Worm (Caenorhabditis elegans) whole organism, mixed stage, embryonic: ENCODE results near the gene lgc-56.

Experiments used
- elt-3 ChIP-seq: fragments of 150-350 bp; optimal IDR thresholded peaks from 2 replicates; lab custom pipeline; 2014; ENCODE audit warnings: missing biosample characterization, missing genetic modification characterization
- lin-32 ChIP-seq: fragments of 200-800 bp; sonication (Bioruptor generic); optimal IDR thresholded peaks from 2 replicates; lab custom pipeline; 2018; ENCODE audit warnings: mild to moderate bottlenecking, missing genetic modification characterization, missing compliant biosample characterization
- nhr-12 ChIP-seq: fragments of 150-350 bp; optimal IDR thresholded peaks from 2 replicates; lab custom pipeline; 2014; ENCODE audit warnings: missing biosample characterization, missing genetic modification characterization
- nhr-28 ChIP-seq: fragments of 150-350 bp; optimal IDR thresholded peaks from 2 replicates; lab custom pipeline; 2014; ENCODE audit warnings: missing biosample characterization, missing genetic modification characterization
- unc-62 ChIP-seq: fragments of 150-350 bp; optimal IDR thresholded peaks from 2 replicates; lab custom pipeline; 2014; ENCODE audit warnings: missing biosample characterization, missing genetic modification reagents, missing genetic modification characterization

- TF ChIP-seq elt-3 (tag; lab: Kevin White, UChicago) = no peak
- no peak for TF ChIP-seq unc-62 (GFP tag; lab: Kevin White, UChicago)
- TF ChIP-seq nhr-28 = no peak
- no peak for TF ChIP-seq nhr-12 (tag; lab: Kevin White, UChicago)
- TF ChIP-seq lin-32 = no peak
Measured at ce11 chrII:5178609-5179008, 48.4 kb downstream of the lgc-56 start.
